Worm (Caenorhabditis elegans) whole organism, early embryonic: ENCODE results near the gene fkb-6.

Experiments
- B0310.2 ChIP-seq: sonication (generic microtip); optimal IDR thresholded peaks from 2 replicates; lab custom pipeline; 2016; ENCODE audit warnings: mild to moderate bottlenecking, missing genetic modification characterization, missing compliant biosample characterization
- F13C5.2 ChIP-seq: sonication (generic microtip); optimal IDR thresholded peaks from 2 replicates; lab custom pipeline; 2017; ENCODE audit warnings: mild to moderate bottlenecking, missing genetic modification characterization, inconsistent platforms, missing compliant biosample characterization
- aly-1 ChIP-seq: sonication (generic microtip); optimal IDR thresholded peaks from 2 replicates; lab custom pipeline; 2016; ENCODE audit warnings: missing genetic modification characterization, missing compliant biosample characterization
- ama-1 ChIP-seq: fragments of 150-350 bp; optimal IDR thresholded peaks from 2 replicates; lab custom pipeline; 2014
- ceh-13 ChIP-seq: fragments of 200-800 bp; sonication (Bioruptor generic); optimal IDR thresholded peaks from 2 replicates; lab custom pipeline; 2018; ENCODE audit warnings: mild to moderate bottlenecking, missing genetic modification characterization, missing compliant biosample characterization
- ceh-36 ChIP-seq: sonication (generic microtip); optimal IDR thresholded peaks from 2 replicates; lab custom pipeline; 2016; ENCODE audit warnings: missing genetic modification characterization, inconsistent platforms, missing compliant biosample characterization
- ets-7 ChIP-seq: sonication (generic microtip); optimal IDR thresholded peaks from 2 replicates; lab custom pipeline; 2016; ENCODE audit warnings: missing genotype, missing genetic modification characterization, missing compliant biosample characterization
- flt-1 ChIP-seq: fragments of 200-800 bp; sonication (Bioruptor generic); IDR thresholded peaks from 2 replicates; pipeline ENCODE4 v1.3.6; 2022; ENCODE audit warnings: missing genetic modification characterization, missing compliant biosample characterization
- hmbx-1 ChIP-seq: sonication (generic microtip); optimal IDR thresholded peaks from 2 replicates; lab custom pipeline; 2016; ENCODE audit warnings: mild to moderate bottlenecking, missing genetic modification characterization, missing compliant biosample characterization
- hmg-4 ChIP-seq: fragments of 200-800 bp; sonication (Bioruptor generic); optimal IDR thresholded peaks from 2 replicates; lab custom pipeline; 2018; ENCODE audit warnings: mild to moderate bottlenecking, missing genetic modification characterization, missing compliant biosample characterization
- hnd-1 ChIP-seq: sonication (generic microtip); optimal IDR thresholded peaks from 2 replicates; lab custom pipeline; 2016; ENCODE audit warnings: missing genetic modification characterization, missing compliant biosample characterization
- pes-1 ChIP-seq: fragments of 200-800 bp; sonication (Bioruptor generic); IDR thresholded peaks from 2 replicates; pipeline ENCODE4 v1.3.6; 2022; ENCODE audit warnings: missing genetic modification reagents, missing genetic modification characterization, missing compliant biosample characterization
- scrt-1 ChIP-seq: fragments of 200-800 bp; sonication (Bioruptor generic); IDR thresholded peaks from 2 replicates; pipeline ENCODE4 v1.3.6; 2022; ENCODE audit warnings: missing genetic modification characterization, missing compliant biosample characterization
- sea-1 ChIP-seq: fragments of 200-800 bp; sonication (Bioruptor generic); conservative IDR thresholded peaks from 2 replicates; pipeline ENCODE4 v1.3.6; 2022; ENCODE audit warnings: missing genetic modification characterization, missing compliant biosample characterization
- tbx-11 ChIP-seq: fragments of 200-800 bp; sonication (Bioruptor generic); IDR thresholded peaks from 2 replicates; pipeline ENCODE4 v1.3.6; 2022; ENCODE audit warnings: missing genetic modification characterization, missing compliant biosample characterization
- tbx-37 ChIP-seq: fragments of 200-800 bp; sonication (Bioruptor generic); conservative IDR thresholded peaks from 2 replicates; pipeline ENCODE4 v1.3.6; 2022; ENCODE audit warnings: missing genetic modification reagents, missing genetic modification characterization, missing compliant biosample characterization
- tra-4 ChIP-seq: sonication (generic microtip); optimal IDR thresholded peaks from 2 replicates; lab custom pipeline; 2017; ENCODE audit warnings: missing genetic modification characterization, missing compliant biosample characterization

fkb-6 gene

ce11 chrV:20875324-20875723, 29.4 kb downstream of the fkb-6 start:
- TF ChIP-seq ama-1 (no peak), sea-1 (GFP tag; lab: Robert Waterston, UW) (no peak), flt-1 (GFP tag; lab: Robert Waterston, UW) (no peak)

- TF ChIP-seq tra-4 (tag; lab: Kevin White, UChicago) (no peak), hmg-4 (GFP tag; lab: Kevin White, UChicago) (no peak), tbx-11 (GFP tag; lab: Robert Waterston, UW) (no peak), B0310.2 (tag; lab: Kevin White, UChicago) (no peak), tbx-37 (GFP tag; lab: Robert Waterston, UW) (no peak), hmbx-1 (tag; lab: Kevin White, UChicago) (no peak), F13C5.2 (tag; lab: Kevin White, UChicago) (no peak), aly-1 (no peak), ets-7 (tag; lab: Kevin White, UChicago) (no peak), flt-1 (GFP tag; lab: Robert Waterston, UW) (no peak), ceh-36 (tag; lab: Kevin White, UChicago) (no peak), sea-1 (GFP tag; lab: Robert Waterston, UW) (no peak), ceh-13 (GFP tag; lab: Kevin White, UChicago) (no peak), scrt-1 (GFP tag; lab: Robert Waterston, UW) (no peak), hnd-1 (tag; lab: Kevin White, UChicago) (no peak), pes-1 (no peak), ama-1 (no peak)
Measured at ce11 chrV:20879069-20879667, 33.2 kb downstream of the fkb-6 start, which contains the start of gene unc-80. Gene unc-80 (plus strand): TSS chrV:20879601.

- no peak for TF ChIP-seq ceh-13 (GFP tag; lab: Kevin White, UChicago)
- no peak for TF ChIP-seq tra-4 (tag; lab: Kevin White, UChicago)
- no peak for TF ChIP-seq B0310.2 (tag; lab: Kevin White, UChicago)
- no peak for TF ChIP-seq hnd-1 (tag; lab: Kevin White, UChicago)
- TF ChIP-seq tbx-37 (GFP tag; lab: Robert Waterston, UW): no peak
- TF ChIP-seq ceh-36 (tag; lab: Kevin White, UChicago): no peak
- no peak for TF ChIP-seq scrt-1 (GFP tag; lab: Robert Waterston, UW)
- no peak for TF ChIP-seq aly-1
Measured at ce11 chrV:20891871-20892270, 45.9 kb downstream of the fkb-6 start.
